Fruit fly (Drosophila melanogaster): ENCODE data around the gene Acp62F.

- TF ChIP-seq ttk (optimal IDR thresholded peaks at IDR 0.05) = no peak
- no peak for TF ChIP-seq psq (optimal IDR thresholded peaks at IDR 0.05)
- TF ChIP-seq insv (optimal IDR thresholded peaks at IDR 0.05) = no peak
- TF ChIP-seq Myc (optimal IDR thresholded peaks at IDR 0.05) = no peak
Measured at dm6 chr3L:2766269-2767088, 26.9 kb downstream of the Acp62F start, which contains the start of the genes Mrtf and Non2.

Data from Kc167 (cell line).